Worm (Caenorhabditis elegans): ENCODE results near the gene F36G9.3.

F36G9.3 gene

ce11 chrV:15940254-15940653 is 16.9 kb upstream of the F36G9.3 start, which contains the start of gene srw-55:
Gene srw-55 (minus strand): TSS chrV:15940354.
- no peak for TF ChIP-seq ets-7 (tag; optimal IDR thresholded peaks at IDR 0.05)
- TF ChIP-seq sea-1 (GFP tag; conservative IDR thresholded peaks at IDR 0.05), result no peak
- TF ChIP-seq scrt-1 (GFP tag; IDR thresholded peaks at IDR 0.05), result no peak
- TF ChIP-seq B0310.2 (tag; optimal IDR thresholded peaks at IDR 0.05), result no peak
- no peak for TF ChIP-seq flt-1 (GFP tag; IDR thresholded peaks at IDR 0.05)
- TF ChIP-seq tra-4 (tag; optimal IDR thresholded peaks at IDR 0.05), result no peak

- TF ChIP-seq ama-1 (optimal IDR thresholded peaks at IDR 0.05) (no peak), hmbx-1 (tag; optimal IDR thresholded peaks at IDR 0.05) (no peak), aly-1 (tag; optimal IDR thresholded peaks at IDR 0.05) (no peak), hmg-4 (GFP tag; optimal IDR thresholded peaks at IDR 0.05) (no peak), ceh-36 (tag; optimal IDR thresholded peaks at IDR 0.05) (no peak), B0310.2 (tag; optimal IDR thresholded peaks at IDR 0.05) (no peak), scrt-1 (GFP tag; IDR thresholded peaks at IDR 0.05) (no peak), hnd-1 (tag; optimal IDR thresholded peaks at IDR 0.05) (no peak), ets-7 (tag; optimal IDR thresholded peaks at IDR 0.05) (no peak), tra-4 (tag; optimal IDR thresholded peaks at IDR 0.05) (no peak), ceh-13 (GFP tag; optimal IDR thresholded peaks at IDR 0.05) (no peak), tbx-11 (GFP tag; IDR thresholded peaks at IDR 0.05) (no peak), flt-1 (GFP tag; IDR thresholded peaks at IDR 0.05) (no peak), tbx-37 (GFP tag; conservative IDR thresholded peaks at IDR 0.05) (no peak), pes-1 (GFP tag; IDR thresholded peaks at IDR 0.05) (no peak), F13C5.2 (tag; optimal IDR thresholded peaks at IDR 0.05) (no peak), sea-1 (GFP tag; conservative IDR thresholded peaks at IDR 0.05) (no peak)
These were observed 14.1 kb upstream of the F36G9.3 start, which contains the start of gene srw-53 for ce11 chrV:15943125-15943524. Gene srw-53 (plus strand): TSS chrV:15943425.

- TF ChIP-seq F13C5.2 (tag; optimal IDR thresholded peaks at IDR 0.05) (no peak), hmg-4 (GFP tag; optimal IDR thresholded peaks at IDR 0.05) (no peak), tra-4 (tag; optimal IDR thresholded peaks at IDR 0.05) (no peak), scrt-1 (GFP tag; IDR thresholded peaks at IDR 0.05) (no peak), ama-1 (optimal IDR thresholded peaks at IDR 0.05) (no peak), ets-7 (tag; optimal IDR thresholded peaks at IDR 0.05) (no peak), aly-1 (tag; optimal IDR thresholded peaks at IDR 0.05) (no peak), B0310.2 (tag; optimal IDR thresholded peaks at IDR 0.05) (no peak), pes-1 (GFP tag; IDR thresholded peaks at IDR 0.05) (no peak), tbx-11 (GFP tag; IDR thresholded peaks at IDR 0.05) (no peak), hmbx-1 (tag; optimal IDR thresholded peaks at IDR 0.05) (no peak), tbx-37 (GFP tag; conservative IDR thresholded peaks at IDR 0.05) (no peak), ceh-13 (GFP tag; optimal IDR thresholded peaks at IDR 0.05) (no peak), flt-1 (GFP tag; IDR thresholded peaks at IDR 0.05) (no peak), ceh-36 (tag; optimal IDR thresholded peaks at IDR 0.05) (no peak), sea-1 (GFP tag; conservative IDR thresholded peaks at IDR 0.05) (no peak)
These were observed 6.3 kb upstream of the F36G9.3 start, which contains the start of gene srw-59 for ce11 chrV:15950903-15951302. Gene srw-59 (minus strand): TSS chrV:15951003.

- TF ChIP-seq flt-1 (GFP tag; IDR thresholded peaks at IDR 0.05) (no peak), ama-1 (optimal IDR thresholded peaks at IDR 0.05) (no peak)
These were observed 4.4 kb upstream of the F36G9.3 start, which contains the start of gene srw-56 for ce11 chrV:15952762-15953161. Gene srw-56 (minus strand): TSS chrV:15952862.

- TF ChIP-seq flt-1 (GFP tag; IDR thresholded peaks at IDR 0.05) (no peak), ama-1 (optimal IDR thresholded peaks at IDR 0.05) (no peak), aly-1 (tag; optimal IDR thresholded peaks at IDR 0.05) (no peak), B0310.2 (tag; optimal IDR thresholded peaks at IDR 0.05) (no peak), ets-7 (tag; optimal IDR thresholded peaks at IDR 0.05) (no peak), ceh-36 (tag; optimal IDR thresholded peaks at IDR 0.05) (no peak)
These were observed 2.3 kb upstream of the F36G9.3 start, which contains the start of gene srw-57 for ce11 chrV:15954932-15955331. Gene srw-57 (minus strand): TSS chrV:15955032.

ce11 chrV:15955497-15955896 is 1.7 kb upstream of the F36G9.3 start, which contains the start of gene srh-186:
Gene srh-186 (plus strand): TSS chrV:15955797.
- no peak for TF ChIP-seq F13C5.2 (tag; optimal IDR thresholded peaks at IDR 0.05)

ce11 chrV:15959456-15959855 is 2.3 kb downstream of the F36G9.3 start:
- TF ChIP-seq ceh-13 (GFP tag; optimal IDR thresholded peaks at IDR 0.05), result no peak

- TF ChIP-seq scrt-1 (GFP tag; IDR thresholded peaks at IDR 0.05), result no peak
- no peak for TF ChIP-seq tbx-11 (GFP tag; IDR thresholded peaks at IDR 0.05)
- no peak for TF ChIP-seq ceh-13 (GFP tag; optimal IDR thresholded peaks at IDR 0.05)
- no peak for TF ChIP-seq pes-1 (GFP tag; IDR thresholded peaks at IDR 0.05)
- TF ChIP-seq tbx-37 (GFP tag; conservative IDR thresholded peaks at IDR 0.05), result no peak
- no peak for TF ChIP-seq flt-1 (GFP tag; IDR thresholded peaks at IDR 0.05)
- TF ChIP-seq ceh-36 (tag; optimal IDR thresholded peaks at IDR 0.05), result no peak
- no peak for TF ChIP-seq F13C5.2 (tag; optimal IDR thresholded peaks at IDR 0.05)
These were observed 7.9 kb downstream of the F36G9.3 start, which contains the start of gene sri-2 for ce11 chrV:15965114-15965513. Gene sri-2 (minus strand): TSS chrV:15965214.

ce11 chrV:15967542-15967941 is 10.3 kb downstream of the F36G9.3 start, which contains the start of gene sri-1:
Gene sri-1 (minus strand): TSS chrV:15967642.
- TF ChIP-seq ceh-36 (tag; optimal IDR thresholded peaks at IDR 0.05), result no peak
- no peak for TF ChIP-seq ets-7 (tag; optimal IDR thresholded peaks at IDR 0.05)
- no peak for TF ChIP-seq scrt-1 (GFP tag; IDR thresholded peaks at IDR 0.05)
- no peak for TF ChIP-seq tbx-37 (GFP tag; conservative IDR thresholded peaks at IDR 0.05)
- TF ChIP-seq ceh-13 (GFP tag; optimal IDR thresholded peaks at IDR 0.05), result no peak
- no peak for TF ChIP-seq flt-1 (GFP tag; IDR thresholded peaks at IDR 0.05)
- no peak for TF ChIP-seq hnd-1 (tag; optimal IDR thresholded peaks at IDR 0.05)
- no peak for TF ChIP-seq sea-1 (GFP tag; conservative IDR thresholded peaks at IDR 0.05)
- no peak for TF ChIP-seq hmbx-1 (tag; optimal IDR thresholded peaks at IDR 0.05)
- TF ChIP-seq F13C5.2 (tag; optimal IDR thresholded peaks at IDR 0.05), result no peak
- no peak for TF ChIP-seq pes-1 (GFP tag; IDR thresholded peaks at IDR 0.05)
- TF ChIP-seq B0310.2 (tag; optimal IDR thresholded peaks at IDR 0.05), result no peak
- no peak for TF ChIP-seq hmg-4 (GFP tag; optimal IDR thresholded peaks at IDR 0.05)
- TF ChIP-seq ama-1 (optimal IDR thresholded peaks at IDR 0.05), result no peak
- no peak for TF ChIP-seq tra-4 (tag; optimal IDR thresholded peaks at IDR 0.05)
- TF ChIP-seq aly-1 (tag; optimal IDR thresholded peaks at IDR 0.05), result no peak
- no peak for TF ChIP-seq tbx-11 (GFP tag; IDR thresholded peaks at IDR 0.05)
